Fruit fly (Drosophila melanogaster) whole organism, prepupa: ENCODE results near the gene CG32767.

Experiments used
- CG10631 ChIP-seq: fragments of 200-800 bp; sonication (Bioruptor generic); optimal IDR thresholded peaks from 2 replicates; lab custom pipeline; 2016; ENCODE audit warnings: missing biosample characterization, missing genetic modification characterization
- CG10669 ChIP-seq: fragments of 200-800 bp; sonication (Bioruptor generic); optimal IDR thresholded peaks from 3 replicates; lab custom pipeline; 2018; ENCODE audit warnings: missing biosample characterization, mild to moderate bottlenecking, missing genetic modification characterization, moderate library complexity
- CG11294 ChIP-seq: fragments of 200-800 bp; sonication (Bioruptor generic); IDR thresholded peaks from 2 replicates; pipeline ENCODE4 v1.3.6; 2022; ENCODE audit warnings: missing biosample characterization, missing genetic modification characterization
- CG11762 ChIP-seq: fragments of 200-800 bp; sonication (Bioruptor generic); optimal IDR thresholded peaks from 3 replicates; lab custom pipeline; 2016; ENCODE audit warnings: missing biosample characterization, missing genetic modification characterization; ENCODE audit not compliant: insufficient read depth
- CG11902 ChIP-seq: fragments of 200-800 bp; sonication (Bioruptor generic); optimal IDR thresholded peaks from 3 replicates; lab custom pipeline; 2016; ENCODE audit warnings: missing biosample characterization, missing genetic modification characterization
- CG15336 ChIP-seq: fragments of 200-800 bp; sonication (Bioruptor generic); IDR thresholded peaks from 2 replicates; pipeline ENCODE4 v1.3.6; 2022; ENCODE audit warnings: missing biosample characterization, missing genetic modification characterization
- CG1621 ChIP-seq: fragments of 200-800 bp; sonication (Bioruptor generic); optimal IDR thresholded peaks from 3 replicates; lab custom pipeline; 2018; ENCODE audit warnings: missing biosample characterization, mild to moderate bottlenecking, missing genetic modification characterization
- CG3032 ChIP-seq: fragments of 200-800 bp; optimal IDR thresholded peaks from 2 replicates; lab custom pipeline; 2019; ENCODE audit warnings: missing biosample characterization, mild to moderate bottlenecking, missing genetic modification characterization, moderate library complexity
- CG31627 ChIP-seq: fragments of 200-800 bp; sonication (Bioruptor generic); optimal IDR thresholded peaks from 3 replicates; lab custom pipeline; 2016; ENCODE audit warnings: missing biosample characterization, missing genetic modification characterization
- CG32006 ChIP-seq: fragments of 200-800 bp; sonication (Bioruptor generic); optimal IDR thresholded peaks from 3 replicates; lab custom pipeline; 2017; ENCODE audit warnings: missing biosample characterization, mild to moderate bottlenecking, missing genetic modification characterization
- CG3919 ChIP-seq: fragments of 200-800 bp; sonication (Bioruptor generic); optimal IDR thresholded peaks from 3 replicates; lab custom pipeline; 2016; ENCODE audit warnings: missing biosample characterization, missing genetic modification characterization
- CG4318 ChIP-seq: fragments of 200-800 bp; sonication (Bioruptor generic); optimal IDR thresholded peaks from 3 replicates; lab custom pipeline; 2017; ENCODE audit warnings: missing biosample characterization, mild to moderate bottlenecking, missing genetic modification characterization
- CG6163 ChIP-seq: fragments of 200-800 bp; sonication (Bioruptor generic); IDR thresholded peaks from 3 replicates; pipeline ENCODE4 v1.3.6; 2022; ENCODE audit warnings: missing biosample characterization, missing genetic modification characterization
- CG6276 ChIP-seq: fragments of 200-800 bp; sonication (Bioruptor generic); optimal IDR thresholded peaks from 2 replicates; lab custom pipeline; 2017; ENCODE audit warnings: missing biosample characterization, mild to moderate bottlenecking, missing genetic modification characterization
- CG6792 ChIP-seq: fragments of 200-800 bp; sonication (Bioruptor generic); optimal IDR thresholded peaks from 3 replicates; lab custom pipeline; 2016; ENCODE audit warnings: missing biosample characterization, missing genetic modification characterization
- CG6854 ChIP-seq: fragments of 200-800 bp; sonication (Bioruptor generic); optimal IDR thresholded peaks from 2 replicates; lab custom pipeline; 2017; ENCODE audit warnings: missing biosample characterization, mild to moderate bottlenecking, missing genetic modification characterization
- CG7368 ChIP-seq: fragments of 200-800 bp; sonication (Bioruptor generic); optimal IDR thresholded peaks from 3 replicates; lab custom pipeline; 2016; ENCODE audit warnings: missing biosample characterization, missing genetic modification characterization
- CG8119 ChIP-seq: fragments of 200-800 bp; sonication (Bioruptor generic); IDR thresholded peaks from 3 replicates; pipeline ENCODE4 v1.3.6; 2022; ENCODE audit warnings: missing biosample characterization, missing genetic modification characterization
- CG8319 ChIP-seq: fragments of 200-800 bp; sonication (Bioruptor generic); optimal IDR thresholded peaks from 3 replicates; lab custom pipeline; 2016; ENCODE audit warnings: missing biosample characterization, missing genetic modification characterization
- CG8632 ChIP-seq: fragments of 200-800 bp; sonication (Bioruptor generic); optimal IDR thresholded peaks from 3 replicates; lab custom pipeline; 2016; ENCODE audit warnings: missing biosample characterization, missing genetic modification characterization
- CG9139 ChIP-seq: fragments of 200-800 bp; sonication (Bioruptor generic); optimal IDR thresholded peaks from 3 replicates; lab custom pipeline; 2017; ENCODE audit warnings: missing biosample characterization, mild to moderate bottlenecking, missing genetic modification characterization
- Eip75B ChIP-seq: fragments of 200-800 bp; sonication (Bioruptor generic); optimal IDR thresholded peaks from 3 replicates; lab custom pipeline; 2016; ENCODE audit warnings: missing biosample characterization, missing genetic modification characterization
- Eip78C ChIP-seq: fragments of 200-800 bp; sonication (Bioruptor generic); peaks from one replicate; lab custom pipeline; 2016; ENCODE audit warnings: missing biosample characterization, missing genetic modification characterization
- Eip93F ChIP-seq: fragments of 200-800 bp; sonication (Bioruptor generic); optimal IDR thresholded peaks from 2 replicates; lab custom pipeline; 2016; ENCODE audit warnings: missing biosample characterization, mild to moderate bottlenecking, missing genetic modification characterization
- Ets21C ChIP-seq: fragments of 200-800 bp; sonication (Bioruptor generic); optimal IDR thresholded peaks from 3 replicates; lab custom pipeline; 2016; ENCODE audit warnings: missing biosample characterization, missing genetic modification characterization
- Ets96B ChIP-seq: fragments of 200-800 bp; optimal IDR thresholded peaks from 2 replicates; lab custom pipeline; 2019; ENCODE audit warnings: missing biosample characterization, mild to moderate bottlenecking, missing genetic modification characterization, moderate library complexity
- Gug ChIP-seq: fragments of 200-800 bp; sonication (Bioruptor generic); IDR thresholded peaks from 2 replicates; pipeline ENCODE4 v1.3.6; 2022; ENCODE audit warnings: missing biosample characterization, missing genetic modification characterization
- Hr38 ChIP-seq: sonication (Bioruptor generic); optimal IDR thresholded peaks from 2 replicates; lab custom pipeline; 2016; ENCODE audit warnings: missing biosample characterization, missing genetic modification characterization
- Hr39 ChIP-seq: fragments of 200-800 bp; sonication (Bioruptor generic); optimal IDR thresholded peaks from 2 replicates; lab custom pipeline; 2016; ENCODE audit warnings: missing biosample characterization, missing genetic modification characterization
- Hr4 ChIP-seq: fragments of 200-800 bp; sonication (Bioruptor generic); optimal IDR thresholded peaks from 3 replicates; lab custom pipeline; 2016; ENCODE audit warnings: missing biosample characterization, missing genetic modification characterization
- OdsH ChIP-seq: fragments of 200-800 bp; sonication (Bioruptor generic); optimal IDR thresholded peaks from 3 replicates; lab custom pipeline; 2016; ENCODE audit warnings: missing biosample characterization, missing genetic modification characterization
- Sox102F ChIP-seq: fragments of 200-800 bp; sonication (Bioruptor generic); optimal IDR thresholded peaks from 2 replicates; lab custom pipeline; 2016; ENCODE audit warnings: missing biosample characterization, mild to moderate bottlenecking, missing genetic modification characterization
- Sox14 ChIP-seq: fragments of 200-800 bp; sonication (Bioruptor generic); optimal IDR thresholded peaks from 3 replicates; lab custom pipeline; 2016; ENCODE audit warnings: missing biosample characterization, missing genetic modification characterization
- Sox15 ChIP-seq: fragments of 200-800 bp; sonication (Bioruptor generic); optimal IDR thresholded peaks from 3 replicates; lab custom pipeline; 2016; ENCODE audit warnings: missing biosample characterization, missing genetic modification characterization
- achi ChIP-seq: fragments of 200-800 bp; sonication (Bioruptor generic); optimal IDR thresholded peaks from 3 replicates; lab custom pipeline; 2016; ENCODE audit warnings: missing biosample characterization, missing genetic modification characterization
- acj6 ChIP-seq: fragments of 200-800 bp; sonication (Bioruptor generic); optimal IDR thresholded peaks from 3 replicates; lab custom pipeline; 2016; ENCODE audit warnings: missing biosample characterization, missing genetic modification characterization
- dac ChIP-seq: fragments of 200-800 bp; sonication (Bioruptor generic); optimal IDR thresholded peaks from 2 replicates; lab custom pipeline; 2017; ENCODE audit warnings: missing biosample characterization, mild to moderate bottlenecking, missing genetic modification characterization
- dsx ChIP-seq: fragments of 200-800 bp; optimal IDR thresholded peaks from 3 replicates; lab custom pipeline; 2019; ENCODE audit warnings: missing biosample characterization, mild to moderate bottlenecking, missing genetic modification characterization, moderate library complexity; ENCODE audit not compliant: poor library complexity, severe bottlenecking
- eg ChIP-seq: fragments of 200-800 bp; sonication (Bioruptor generic); IDR thresholded peaks from 3 replicates; pipeline ENCODE4 v1.3.6; 2022; ENCODE audit warnings: missing biosample characterization, missing genetic modification characterization
- fd59A ChIP-seq: fragments of 200-800 bp; sonication (Bioruptor generic); optimal IDR thresholded peaks from 2 replicates; lab custom pipeline; 2017; ENCODE audit warnings: missing biosample characterization, mild to moderate bottlenecking, missing genetic modification characterization, missing genetic modification reagents
- fd85E ChIP-seq: fragments of 200-800 bp; sonication (Bioruptor generic); optimal IDR thresholded peaks from 3 replicates; lab custom pipeline; 2016; ENCODE audit warnings: missing biosample characterization, missing genetic modification characterization
- fkh ChIP-seq: fragments of 200-800 bp; sonication (Bioruptor generic); optimal IDR thresholded peaks from 3 replicates; lab custom pipeline; 2017; ENCODE audit warnings: missing biosample characterization, mild to moderate bottlenecking, missing genetic modification characterization, moderate library complexity
- lz ChIP-seq: fragments of 200-800 bp; sonication (Bioruptor generic); optimal IDR thresholded peaks from 3 replicates; lab custom pipeline; 2016; ENCODE audit warnings: missing biosample characterization, missing genetic modification characterization
- pdm3 ChIP-seq: fragments of 200-800 bp; sonication (Bioruptor generic); optimal IDR thresholded peaks from 3 replicates; lab custom pipeline; 2016; ENCODE audit warnings: missing biosample characterization, missing genetic modification characterization
- spab ChIP-seq: fragments of 200-800 bp; sonication (Bioruptor generic); optimal IDR thresholded peaks from 2 replicates; lab custom pipeline; 2017; ENCODE audit warnings: missing biosample characterization, mild to moderate bottlenecking, missing genetic modification characterization, missing genetic modification reagents
- svp ChIP-seq: fragments of 200-800 bp; sonication (Bioruptor generic); peaks from one replicate; lab custom pipeline; 2016; ENCODE audit warnings: missing biosample characterization, missing genetic modification characterization
- topi ChIP-seq: fragments of 200-800 bp; sonication (Bioruptor generic); optimal IDR thresholded peaks from 3 replicates; lab custom pipeline; 2016; ENCODE audit warnings: missing biosample characterization, missing genetic modification characterization
- vri ChIP-seq: fragments of 200-800 bp; sonication (Bioruptor generic); optimal IDR thresholded peaks from 3 replicates; lab custom pipeline; 2016; ENCODE audit warnings: missing biosample characterization, mild to moderate bottlenecking, missing genetic modification characterization

Gene CG32767

dm6 chrX:5046256-5046894 lies 38.2 kb downstream of the CG32767 start (continued):
- TF ChIP-seq CG3919 (peak; percentile 91), CG8319 (GFP tag; lab: Kevin White, UChicago) (peak; percentile 83), fkh (GFP tag; lab: Kevin White, UChicago) (no peak), eg (peak; percentile 87), pdm3 (GFP tag; lab: Kevin White, UChicago) (peak; percentile 91), Sox14 (GFP tag; lab: Kevin White, UChicago) (peak; percentile 90), Sox15 (peak; percentile 77), Ets21C (GFP tag; lab: Kevin White, UChicago) (peak; percentile 84), Gug (GFP tag; lab: Robert Waterston, UW) (peak; percentile 85), Hr38 (GFP tag; lab: Kevin White, UChicago) (no peak), CG1621 (tag; lab: Kevin White, UChicago) (peak; percentile 71), lz (peak; percentile 93), svp (GFP tag; lab: Kevin White, UChicago) (peak; percentile 96), CG9139 (peak; percentile 78), CG3032 (tag; lab: Kevin White, UChicago) (peak; percentile 85)

dm6 chrX:5045158-5045557 lies 39.4 kb downstream of the CG32767 start:
- peak; percentile 80 for TF ChIP-seq Hr39 (GFP tag; lab: Kevin White, UChicago)
- TF ChIP-seq lz, result peak; percentile 86
- peak; percentile 29 for TF ChIP-seq CG11902 (GFP tag; lab: Kevin White, UChicago)
- TF ChIP-seq CG10669, result peak; percentile 65
- TF ChIP-seq CG11762 (GFP tag; lab: Kevin White, UChicago), result peak; percentile 48
- peak; percentile 75 for TF ChIP-seq Ets96B
- peak; percentile 33 for TF ChIP-seq Eip75B (GFP tag; lab: Kevin White, UChicago)
- TF ChIP-seq OdsH (GFP tag; lab: Kevin White, UChicago), result peak; percentile 75
- peak; percentile 84 for TF ChIP-seq achi (GFP tag; lab: Kevin White, UChicago)
- TF ChIP-seq CG4318 (GFP tag; lab: Kevin White, UChicago), result peak; percentile 48
- no peak for TF ChIP-seq CG11294
- peak; percentile 86 for TF ChIP-seq Sox14 (GFP tag; lab: Kevin White, UChicago)
- no peak for TF ChIP-seq dac (GFP tag; lab: Kevin White, UChicago)
- TF ChIP-seq CG8632, result peak; percentile 61
- TF ChIP-seq Eip78C (GFP tag; lab: Kevin White, UChicago), result peak; percentile 88
- TF ChIP-seq vri (GFP tag; lab: Kevin White, UChicago), result peak; percentile 78
- peak; percentile 89 for TF ChIP-seq Sox102F (GFP tag; lab: Kevin White, UChicago)
- peak; percentile 69 for TF ChIP-seq CG32006
- no peak for TF ChIP-seq Hr38 (GFP tag; lab: Kevin White, UChicago)
- TF ChIP-seq Ets21C (GFP tag; lab: Kevin White, UChicago), result peak; percentile 72
- TF ChIP-seq topi (GFP tag; lab: Kevin White, UChicago), result peak; percentile 91
- TF ChIP-seq CG6276 (GFP tag; lab: Kevin White, UChicago), result peak; percentile 40
- TF ChIP-seq Hr4 (GFP tag; lab: Kevin White, UChicago), result no peak
- peak; percentile 83 for TF ChIP-seq CG31627 (GFP tag; lab: Kevin White, UChicago)
- peak; percentile 69 for TF ChIP-seq spab (GFP tag; lab: Kevin White, UChicago)
- TF ChIP-seq dsx (GFP tag; lab: Kevin White, UChicago), result peak; percentile 1
- peak; percentile 80 for TF ChIP-seq CG3032 (tag; lab: Kevin White, UChicago)
- TF ChIP-seq fd59A, result peak; percentile 66
- TF ChIP-seq CG6854 (GFP tag; lab: Kevin White, UChicago), result peak; percentile 67
- no peak for TF ChIP-seq CG9139
- peak; percentile 62; the same call in 2 of the 3 replicates for TF ChIP-seq CG6163 (GFP tag; lab: Robert Waterston, UW)
- peak; percentile 39 for TF ChIP-seq CG8319 (GFP tag; lab: Kevin White, UChicago)
- no peak for TF ChIP-seq fd85E (GFP tag; lab: Kevin White, UChicago)
- TF ChIP-seq CG7368 (GFP tag; lab: Kevin White, UChicago), result peak; percentile 34
- TF ChIP-seq Sox15, result peak; percentile 26
- TF ChIP-seq acj6, result peak; percentile 83
- no peak for TF ChIP-seq fkh (GFP tag; lab: Kevin White, UChicago)
- TF ChIP-seq CG15336 (GFP tag; lab: Robert Waterston, UW), result peak; percentile 59
- TF ChIP-seq eg, result no peak
- TF ChIP-seq CG8119 (GFP tag; lab: Robert Waterston, UW), result peak; percentile 53; the same call in 1 of the 3 replicates
- TF ChIP-seq Eip93F (GFP tag; lab: Kevin White, UChicago), result no peak
- peak; percentile 89 for TF ChIP-seq svp (GFP tag; lab: Kevin White, UChicago)
- TF ChIP-seq Gug (GFP tag; lab: Robert Waterston, UW), result peak; percentile 27; the same call in 1 of the 2 replicates
- TF ChIP-seq CG6792 (GFP tag; lab: Kevin White, UChicago), result peak; percentile 72
- TF ChIP-seq CG10631 (GFP tag; lab: Kevin White, UChicago), result peak; percentile 86
